Fruit fly (Drosophila melanogaster): ENCODE measurements around the gene CG12994.

- TF ChIP-seq ttk (optimal IDR thresholded peaks at IDR 0.05) (no peak), Myc (optimal IDR thresholded peaks at IDR 0.05) (no peak)
Observed at dm6 chrX:17465523-17465922, 21.7 kb upstream of the CG12994 start.
